Worm (Caenorhabditis elegans): ENCODE results near the gene ins-5.
A peak's percentile ranks its signal among the peaks of the same experiment; 100 is the strongest.

ce11 chrII:6047639-6048159 lies 50.3 kb downstream of the ins-5 start, which contains the start of the genes R12C12.6 and ran-5:
- TF ChIP-seq nhr-237 (tag; optimal IDR thresholded peaks at IDR 0.05) = no peak
- no peak for TF ChIP-seq skn-1 (tag; optimal IDR thresholded peaks at IDR 0.05)
- peak; percentile 84 for TF ChIP-seq crh-2 (tag; optimal IDR thresholded peaks at IDR 0.05)
- peak; percentile 5 for TF ChIP-seq unc-62 (GFP tag; optimal IDR thresholded peaks at IDR 0.05)
- peak; percentile 71 for TF ChIP-seq fos-1 (tag; optimal IDR thresholded peaks at IDR 0.05)
- TF ChIP-seq ceh-82 (tag; optimal IDR thresholded peaks at IDR 0.05) = no peak
- no peak for TF ChIP-seq ZK546.5 (tag; optimal IDR thresholded peaks at IDR 0.05)
- peak; percentile 71 for TF ChIP-seq egl-27 (tag; optimal IDR thresholded peaks at IDR 0.05)
- no peak for TF ChIP-seq elt-3 (tag; optimal IDR thresholded peaks at IDR 0.05)
- peak; percentile 83 for TF ChIP-seq F13H6.1 (tag; optimal IDR thresholded peaks at IDR 0.05)
- TF ChIP-seq lin-11 (tag; optimal IDR thresholded peaks at IDR 0.05) = peak; percentile 22
- peak; percentile 53 for TF ChIP-seq snpc-4 (tag; optimal IDR thresholded peaks at IDR 0.05)

All from whole organism, L2 larva.